Worm (Caenorhabditis elegans) whole organism, early embryonic: Measurements from ENCODE around the gene ace-3.

Experiments
- B0310.2 ChIP-seq: sonication (generic microtip); optimal IDR thresholded peaks from 2 replicates; lab custom pipeline; 2016; ENCODE audit warnings: mild to moderate bottlenecking, missing genetic modification characterization, missing compliant biosample characterization
- F13C5.2 ChIP-seq: sonication (generic microtip); optimal IDR thresholded peaks from 2 replicates; lab custom pipeline; 2017; ENCODE audit warnings: mild to moderate bottlenecking, missing genetic modification characterization, inconsistent platforms, missing compliant biosample characterization
- aly-1 ChIP-seq: sonication (generic microtip); optimal IDR thresholded peaks from 2 replicates; lab custom pipeline; 2016; ENCODE audit warnings: missing genetic modification characterization, missing compliant biosample characterization
- ama-1 ChIP-seq: fragments of 150-350 bp; optimal IDR thresholded peaks from 2 replicates; lab custom pipeline; 2014
- ceh-13 ChIP-seq: fragments of 200-800 bp; sonication (Bioruptor generic); optimal IDR thresholded peaks from 2 replicates; lab custom pipeline; 2018; ENCODE audit warnings: mild to moderate bottlenecking, missing genetic modification characterization, missing compliant biosample characterization
- ceh-36 ChIP-seq: sonication (generic microtip); optimal IDR thresholded peaks from 2 replicates; lab custom pipeline; 2016; ENCODE audit warnings: missing genetic modification characterization, inconsistent platforms, missing compliant biosample characterization
- ets-7 ChIP-seq: sonication (generic microtip); optimal IDR thresholded peaks from 2 replicates; lab custom pipeline; 2016; ENCODE audit warnings: missing genotype, missing genetic modification characterization, missing compliant biosample characterization
- flt-1 ChIP-seq: fragments of 200-800 bp; sonication (Bioruptor generic); IDR thresholded peaks from 2 replicates; pipeline ENCODE4 v1.3.6; 2022; ENCODE audit warnings: missing genetic modification characterization, missing compliant biosample characterization
- hmbx-1 ChIP-seq: sonication (generic microtip); optimal IDR thresholded peaks from 2 replicates; lab custom pipeline; 2016; ENCODE audit warnings: mild to moderate bottlenecking, missing genetic modification characterization, missing compliant biosample characterization
- hmg-4 ChIP-seq: fragments of 200-800 bp; sonication (Bioruptor generic); optimal IDR thresholded peaks from 2 replicates; lab custom pipeline; 2018; ENCODE audit warnings: mild to moderate bottlenecking, missing genetic modification characterization, missing compliant biosample characterization
- hnd-1 ChIP-seq: sonication (generic microtip); optimal IDR thresholded peaks from 2 replicates; lab custom pipeline; 2016; ENCODE audit warnings: missing genetic modification characterization, missing compliant biosample characterization
- pes-1 ChIP-seq: fragments of 200-800 bp; sonication (Bioruptor generic); IDR thresholded peaks from 2 replicates; pipeline ENCODE4 v1.3.6; 2022; ENCODE audit warnings: missing genetic modification reagents, missing genetic modification characterization, missing compliant biosample characterization
- scrt-1 ChIP-seq: fragments of 200-800 bp; sonication (Bioruptor generic); IDR thresholded peaks from 2 replicates; pipeline ENCODE4 v1.3.6; 2022; ENCODE audit warnings: missing genetic modification characterization, missing compliant biosample characterization
- sea-1 ChIP-seq: fragments of 200-800 bp; sonication (Bioruptor generic); conservative IDR thresholded peaks from 2 replicates; pipeline ENCODE4 v1.3.6; 2022; ENCODE audit warnings: missing genetic modification characterization, missing compliant biosample characterization
- tbx-11 ChIP-seq: fragments of 200-800 bp; sonication (Bioruptor generic); IDR thresholded peaks from 2 replicates; pipeline ENCODE4 v1.3.6; 2022; ENCODE audit warnings: missing genetic modification characterization, missing compliant biosample characterization
- tbx-37 ChIP-seq: fragments of 200-800 bp; sonication (Bioruptor generic); conservative IDR thresholded peaks from 2 replicates; pipeline ENCODE4 v1.3.6; 2022; ENCODE audit warnings: missing genetic modification reagents, missing genetic modification characterization, missing compliant biosample characterization
- tra-4 ChIP-seq: sonication (generic microtip); optimal IDR thresholded peaks from 2 replicates; lab custom pipeline; 2017; ENCODE audit warnings: missing genetic modification characterization, missing compliant biosample characterization

Gene ace-3

DNA sequence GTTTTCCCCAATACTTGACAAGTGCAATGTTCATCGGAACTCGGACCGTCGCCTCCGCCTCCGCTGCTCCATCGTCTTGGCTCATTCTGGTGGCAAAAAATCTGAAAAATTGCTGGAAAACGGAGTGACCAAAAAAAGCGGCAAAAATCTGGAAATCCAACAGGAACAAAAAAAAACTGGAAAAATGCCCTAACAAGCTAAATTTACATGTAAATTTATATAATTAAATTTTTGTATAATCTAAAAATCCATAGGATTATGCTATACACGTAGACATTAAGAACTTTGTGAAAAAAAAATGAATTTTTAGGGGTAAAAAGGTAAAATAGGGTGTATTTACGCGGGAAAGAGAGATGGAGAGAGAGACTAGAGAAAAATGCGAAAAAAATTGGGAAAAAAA lies 20.7 kb downstream of the ace-3 start, which contains the start of gene Y48B6A.13:
Gene Y48B6A.13, minus strand, starts transcription at position 101 of the 400 bp plus-strand sequence.
- no peak for TF ChIP-seq hmbx-1 (tag; lab: Kevin White, UChicago)

DNA sequence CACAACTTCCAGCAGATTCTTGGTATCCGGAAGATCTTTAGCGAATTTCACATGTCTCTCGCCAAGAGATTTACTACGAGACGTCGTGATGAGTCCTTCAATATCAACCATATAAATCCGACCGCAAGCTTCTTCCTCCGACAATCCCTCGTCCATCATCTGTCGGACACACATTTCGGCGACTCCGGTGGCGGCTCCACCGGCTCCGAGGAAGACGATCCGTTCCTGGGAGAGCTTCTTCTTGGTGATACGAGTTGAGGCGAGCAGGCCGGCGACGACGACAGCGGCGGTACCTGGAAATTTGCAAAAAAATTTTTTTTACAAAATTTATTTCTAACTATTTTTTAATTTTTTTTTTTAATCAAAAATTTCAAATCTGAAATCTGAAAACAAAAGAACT lies 24.6 kb downstream of the ace-3 start:
- TF ChIP-seq ama-1 (lab: Kevin White, UChicago) (no peak), ceh-13 (GFP tag; lab: Kevin White, UChicago) (no peak), tra-4 (tag; lab: Kevin White, UChicago) (no peak), tbx-37 (GFP tag; lab: Robert Waterston, UW) (no peak), tbx-11 (GFP tag; lab: Robert Waterston, UW) (no peak), scrt-1 (GFP tag; lab: Robert Waterston, UW) (no peak), B0310.2 (tag; lab: Kevin White, UChicago) (no peak), F13C5.2 (tag; lab: Kevin White, UChicago) (no peak), sea-1 (GFP tag; lab: Robert Waterston, UW) (no peak), flt-1 (GFP tag; lab: Robert Waterston, UW) (no peak), ets-7 (tag; lab: Kevin White, UChicago) (no peak), hmbx-1 (tag; lab: Kevin White, UChicago) (no peak), hmg-4 (GFP tag; lab: Kevin White, UChicago) (no peak), ceh-36 (tag; lab: Kevin White, UChicago) (no peak), pes-1 (GFP tag; lab: Robert Waterston, UW) (no peak), aly-1 (tag; lab: Kevin White, UChicago) (no peak), hnd-1 (tag; lab: Kevin White, UChicago) (no peak)

DNA sequence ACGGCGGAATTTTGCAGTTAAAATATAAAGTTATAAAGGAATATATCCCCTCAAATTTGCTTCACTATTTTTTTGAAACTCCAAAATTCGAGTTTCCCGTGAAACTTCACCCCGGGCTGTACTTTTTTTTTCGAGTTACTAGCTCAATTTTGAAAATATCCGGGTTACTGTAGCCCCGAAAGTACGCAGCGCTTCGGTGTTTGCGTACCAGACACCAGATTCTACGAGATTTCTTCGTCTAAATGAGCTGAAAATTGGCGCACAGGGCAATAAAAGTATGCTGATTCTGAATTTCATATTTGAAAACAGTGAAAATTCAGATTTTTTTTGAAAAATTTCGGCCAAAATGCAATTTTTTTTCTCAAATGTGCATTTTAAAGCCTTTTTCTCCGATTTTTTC lies 25.5 kb downstream of the ace-3 start:
- TF ChIP-seq hmbx-1 (tag; lab: Kevin White, UChicago): no peak
- no peak for TF ChIP-seq hnd-1 (tag; lab: Kevin White, UChicago)
- no peak for TF ChIP-seq flt-1 (GFP tag; lab: Robert Waterston, UW)
- no peak for TF ChIP-seq tbx-11 (GFP tag; lab: Robert Waterston, UW)
- TF ChIP-seq scrt-1 (GFP tag; lab: Robert Waterston, UW): no peak
- TF ChIP-seq sea-1 (GFP tag; lab: Robert Waterston, UW): 0 out of 2 replicates have a peak, but pooled peaks have one; percentile 10

DNA sequence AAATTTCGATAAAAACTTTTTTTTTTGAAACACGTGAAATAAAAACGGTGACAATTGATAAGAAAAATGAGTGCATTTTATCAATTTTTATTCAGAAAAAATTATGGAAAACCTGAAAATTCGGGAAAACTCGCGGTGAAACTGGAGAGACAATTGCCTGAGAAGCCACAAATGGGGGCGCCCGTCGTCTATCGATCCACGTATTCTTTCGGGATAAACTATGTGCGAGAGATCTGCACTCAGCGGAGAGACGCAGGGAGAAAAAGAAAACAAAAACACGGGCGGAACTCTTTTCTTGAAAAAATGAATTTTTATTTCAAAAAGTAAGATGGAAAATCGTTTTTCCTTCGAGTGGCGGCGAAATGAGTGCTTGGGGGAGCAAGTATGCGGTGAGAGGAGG lies 28.4 kb downstream of the ace-3 start, which contains the start of gene men-1:
Gene men-1, minus strand, starts transcription at position 242 of the 400 bp plus-strand sequence.
- TF ChIP-seq F13C5.2 (tag; lab: Kevin White, UChicago): no peak
- no peak for TF ChIP-seq tbx-37 (GFP tag; lab: Robert Waterston, UW)
- TF ChIP-seq hmbx-1 (tag; lab: Kevin White, UChicago): no peak
- no peak for TF ChIP-seq pes-1 (GFP tag; lab: Robert Waterston, UW)
- no peak for TF ChIP-seq ama-1 (lab: Kevin White, UChicago)
- no peak for TF ChIP-seq ceh-13 (GFP tag; lab: Kevin White, UChicago)
- TF ChIP-seq ets-7 (tag; lab: Kevin White, UChicago): no peak
- no peak for TF ChIP-seq ceh-36 (tag; lab: Kevin White, UChicago)
- TF ChIP-seq B0310.2 (tag; lab: Kevin White, UChicago): no peak
- TF ChIP-seq scrt-1 (GFP tag; lab: Robert Waterston, UW): no peak

DNA sequence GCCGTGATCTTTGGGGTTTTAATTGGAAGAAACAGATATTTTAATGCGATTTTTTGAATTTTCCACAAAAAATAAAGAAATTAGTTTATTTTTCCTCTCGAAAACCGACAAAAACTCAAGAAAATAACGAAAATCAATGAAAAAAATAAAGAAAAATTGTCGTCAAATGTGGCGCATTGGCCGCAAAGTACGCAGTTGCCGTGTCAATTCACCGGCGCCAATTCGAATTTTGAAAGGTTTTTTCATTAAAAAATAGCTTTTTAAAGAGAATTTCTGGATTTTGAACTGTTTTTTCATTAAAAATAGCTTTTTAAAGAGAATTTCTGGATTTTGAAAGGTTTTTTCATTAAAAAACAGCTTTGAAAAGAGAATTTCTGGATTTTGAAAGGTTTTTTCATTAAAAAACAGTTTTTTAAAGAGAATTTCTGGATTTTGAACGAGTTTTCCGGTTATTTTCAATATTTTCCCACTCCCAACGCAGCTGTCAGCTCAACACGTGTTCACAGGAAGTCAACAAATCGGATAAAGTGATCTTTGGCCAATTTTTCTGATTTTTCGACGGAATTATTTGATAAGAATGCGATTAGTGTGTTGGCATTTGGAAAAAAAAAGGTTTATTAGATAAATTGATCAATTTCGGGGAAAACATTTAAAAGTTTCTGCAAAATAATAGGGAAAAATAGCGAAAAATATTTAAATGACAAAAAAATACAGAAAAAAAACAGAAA lies 29.1 kb downstream of the ace-3 start:
- no peak for TF ChIP-seq F13C5.2 (tag; lab: Kevin White, UChicago)
- TF ChIP-seq ceh-13 (GFP tag; lab: Kevin White, UChicago): no peak
- TF ChIP-seq tbx-37 (GFP tag; lab: Robert Waterston, UW): no peak

DNA sequence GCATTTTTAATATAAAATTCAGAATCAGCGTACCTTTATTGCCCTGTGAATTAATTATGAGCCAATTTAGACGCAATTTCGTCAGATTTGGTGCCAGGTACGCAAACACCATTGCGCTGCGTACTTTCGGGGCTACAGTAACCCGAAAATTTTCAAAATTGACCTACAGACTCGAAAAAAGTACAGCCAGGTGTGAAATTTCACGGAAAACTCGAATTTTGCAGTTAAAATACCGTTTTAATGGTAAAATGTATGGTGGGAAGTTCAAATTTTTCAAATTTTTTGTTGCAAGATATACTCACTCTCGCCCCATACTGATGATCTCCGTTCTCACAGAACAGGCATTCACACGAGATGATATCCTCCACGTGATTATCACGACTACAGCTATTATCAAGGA lies 31.1 kb downstream of the ace-3 start:
- no peak for TF ChIP-seq B0310.2 (tag; lab: Kevin White, UChicago)
- TF ChIP-seq ceh-13 (GFP tag; lab: Kevin White, UChicago): no peak
- no peak for TF ChIP-seq tbx-11 (GFP tag; lab: Robert Waterston, UW)
- TF ChIP-seq hmg-4 (GFP tag; lab: Kevin White, UChicago): no peak
- TF ChIP-seq aly-1 (tag; lab: Kevin White, UChicago): no peak
- no peak for TF ChIP-seq hnd-1 (tag; lab: Kevin White, UChicago)

DNA sequence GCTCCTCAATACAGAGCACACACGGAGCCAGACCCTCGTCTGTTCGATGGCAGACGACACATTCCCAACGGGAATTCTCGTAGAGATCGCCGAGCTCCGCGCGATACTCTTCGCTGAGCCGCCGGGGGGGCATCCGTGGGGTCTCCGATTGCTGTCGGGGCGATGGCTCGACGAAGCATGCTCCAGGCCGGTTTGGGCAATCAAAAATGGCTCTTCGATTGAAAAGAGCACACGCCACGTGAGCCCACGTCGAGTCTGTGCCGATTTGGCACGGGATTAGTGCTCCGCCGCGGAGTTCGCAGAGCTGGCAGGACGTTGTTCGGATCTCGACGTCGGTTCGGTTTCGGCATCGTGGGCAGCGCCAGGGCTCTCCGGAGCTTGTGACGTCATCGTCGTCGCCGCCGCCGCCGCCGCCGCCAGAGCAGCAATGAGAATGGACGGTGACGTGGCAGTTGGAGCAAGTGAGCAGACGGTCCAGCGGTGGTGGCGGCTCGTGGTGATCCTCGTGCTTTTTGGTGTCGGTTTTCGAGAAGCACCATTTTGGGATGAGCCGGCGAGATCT lies 31.9 kb downstream of the ace-3 start:
- no peak for TF ChIP-seq ceh-36 (tag; lab: Kevin White, UChicago)
- TF ChIP-seq pes-1 (GFP tag; lab: Robert Waterston, UW): no peak
- TF ChIP-seq tbx-11 (GFP tag; lab: Robert Waterston, UW): no peak

DNA sequence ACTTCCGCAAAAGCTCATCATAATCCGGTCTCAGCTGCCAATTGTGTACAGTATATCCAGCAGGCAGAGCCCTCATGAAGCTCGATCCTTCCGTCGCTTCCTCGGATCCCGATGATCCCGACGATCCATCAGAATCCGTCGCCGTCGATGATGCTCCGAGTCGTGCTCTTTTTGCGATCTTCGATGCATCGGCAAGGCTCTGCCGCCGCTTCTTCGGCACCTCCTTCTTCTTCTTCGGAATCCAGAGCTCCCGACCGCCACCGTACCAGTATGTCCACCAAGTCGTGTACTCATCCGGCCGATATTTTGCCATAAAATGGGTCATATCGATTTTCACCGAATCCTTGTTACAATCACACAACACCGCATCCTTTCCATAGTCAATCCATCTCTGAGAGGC lies 34.5 kb downstream of the ace-3 start:
- TF ChIP-seq hnd-1 (tag; lab: Kevin White, UChicago) (no peak), sea-1 (GFP tag; lab: Robert Waterston, UW) (no peak), ceh-36 (tag; lab: Kevin White, UChicago) (no peak), flt-1 (GFP tag; lab: Robert Waterston, UW) (no peak), ceh-13 (GFP tag; lab: Kevin White, UChicago) (no peak), pes-1 (GFP tag; lab: Robert Waterston, UW) (no peak), aly-1 (tag; lab: Kevin White, UChicago) (no peak), B0310.2 (tag; lab: Kevin White, UChicago) (no peak), tbx-37 (GFP tag; lab: Robert Waterston, UW) (no peak), ama-1 (lab: Kevin White, UChicago) (no peak), hmg-4 (GFP tag; lab: Kevin White, UChicago) (no peak), tra-4 (tag; lab: Kevin White, UChicago) (no peak), tbx-11 (GFP tag; lab: Robert Waterston, UW) (no peak), F13C5.2 (tag; lab: Kevin White, UChicago) (no peak), hmbx-1 (tag; lab: Kevin White, UChicago) (no peak)
